Worm (Caenorhabditis elegans) whole organism, young adult: Measurements from ENCODE around the gene F56A11.4.

Experiments used
- C17E4.6 ChIP-seq: fragments of 200-800 bp; sonication (Bioruptor generic); IDR thresholded peaks from 2 replicates; pipeline ENCODE4 v1.3.6; 2022; ENCODE audit warnings: missing genetic modification reagents, missing genetic modification characterization, missing compliant biosample characterization
- F49E8.2 ChIP-seq: sonication (generic microtip); optimal IDR thresholded peaks from 3 replicates; lab custom pipeline; 2017; ENCODE audit warnings: missing genetic modification characterization, mild to moderate bottlenecking, missing compliant biosample characterization, antibody characterized with exemption, moderate library complexity; ENCODE audit not compliant: insufficient read depth
- Y53G8AR.9 ChIP-seq: fragments of 200-800 bp; sonication (Bioruptor generic); conservative IDR thresholded peaks from 2 replicates; pipeline ENCODE4 v1.3.6; 2022; ENCODE audit warnings: missing genetic modification reagents, missing genetic modification characterization, missing compliant biosample characterization
- Y95B8A.8 ChIP-seq: fragments of 200-800 bp; sonication (Bioruptor generic); IDR thresholded peaks from 2 replicates; pipeline ENCODE4 v1.3.6; 2022; ENCODE audit warnings: missing genetic modification reagents, missing genetic modification characterization, missing compliant biosample characterization
- ZK185.1 ChIP-seq: sonication (generic microtip); optimal IDR thresholded peaks from 2 replicates; lab custom pipeline; 2016; ENCODE audit warnings: mild to moderate bottlenecking, missing genetic modification characterization, missing compliant biosample characterization; ENCODE audit not compliant: poor library complexity, severe bottlenecking
- akir-1 ChIP-seq: fragments of 200-800 bp; sonication (Bioruptor generic); optimal IDR thresholded peaks from 2 replicates; lab custom pipeline; 2018; ENCODE audit warnings: mild to moderate bottlenecking, missing genetic modification characterization, moderate library complexity, missing compliant biosample characterization
- aptf-2 ChIP-seq: fragments of 200-800 bp; sonication (Bioruptor generic); conservative IDR thresholded peaks from 2 replicates; pipeline ENCODE4 v1.3.6; 2022; ENCODE audit warnings: missing genetic modification reagents, missing genetic modification characterization, missing compliant biosample characterization
- attf-3 ChIP-seq: fragments of 200-800 bp; sonication (Bioruptor generic); conservative IDR thresholded peaks from 2 replicates; pipeline ENCODE4 v1.3.6; 2022; ENCODE audit warnings: missing genetic modification reagents, missing genetic modification characterization, missing compliant biosample characterization
- attf-5 ChIP-seq: fragments of 200-800 bp; sonication (Bioruptor generic); optimal IDR thresholded peaks from 2 replicates; lab custom pipeline; 2018; ENCODE audit warnings: mild to moderate bottlenecking, missing genetic modification characterization, missing compliant biosample characterization
- attf-6 ChIP-seq: fragments of 200-800 bp; sonication (Bioruptor generic); IDR thresholded peaks from 2 replicates; pipeline ENCODE4 v1.3.6; 2022; ENCODE audit warnings: missing genetic modification reagents, missing genetic modification characterization, missing compliant biosample characterization
- bed-2 ChIP-seq: fragments of 200-800 bp; sonication (Bioruptor generic); IDR thresholded peaks from 2 replicates; pipeline ENCODE4 v1.3.6; 2022; ENCODE audit warnings: missing genetic modification reagents, missing genetic modification characterization, missing compliant biosample characterization
- cebp-1 ChIP-seq, 2 experiments: fragments of 200-800 bp in 1 of 2; sonication (Bioruptor generic) in 1 of 2; sonication (generic microtip) in 1 of 2; IDR thresholded peaks in 1 of 2; optimal IDR thresholded peaks in 1 of 2; 2 replicates each; pipeline versions ENCODE4 v1.3.6 to Lab custom; 2017 to 2022; ENCODE audit warnings: missing compliant biosample characterization in 2 of 2, missing genetic modification characterization in 2 of 2, mild to moderate bottlenecking in 1 of 2, missing genetic modification reagents in 1 of 2, moderate library complexity in 1 of 2
- ceh-58 ChIP-seq: fragments of 200-800 bp; sonication (Bioruptor generic); IDR thresholded peaks from 2 replicates; pipeline ENCODE4 v1.3.6; 2022; ENCODE audit warnings: missing genetic modification characterization, missing compliant biosample characterization
- chd-7 ChIP-seq: sonication (generic microtip); optimal IDR thresholded peaks from 2 replicates; lab custom pipeline; 2016; ENCODE audit warnings: mild to moderate bottlenecking, missing genetic modification characterization, moderate library complexity, missing compliant biosample characterization
- die-1 ChIP-seq: sonication (generic microtip); optimal IDR thresholded peaks from 2 replicates; lab custom pipeline; 2016; ENCODE audit warnings: missing genotype, mild to moderate bottlenecking, missing genetic modification characterization, missing compliant biosample characterization
- dpl-1 ChIP-seq: fragments of 150-350 bp; optimal IDR thresholded peaks from 2 replicates; lab custom pipeline; 2014; ENCODE audit warnings: missing biosample characterization, missing genetic modification reagents, missing genetic modification characterization
- egl-18 ChIP-seq: fragments of 200-800 bp; sonication (Bioruptor generic); IDR thresholded peaks from 2 replicates; pipeline ENCODE4 v1.3.6; 2022; ENCODE audit warnings: missing genetic modification reagents, missing genetic modification characterization, missing compliant biosample characterization
- fkh-3 ChIP-seq: sonication (generic microtip); optimal IDR thresholded peaks from 2 replicates; lab custom pipeline; 2016; ENCODE audit warnings: mild to moderate bottlenecking, missing genetic modification characterization, missing compliant biosample characterization
- him-1 ChIP-seq: sonication (generic microtip); optimal IDR thresholded peaks from 2 replicates; lab custom pipeline; 2016; ENCODE audit warnings: missing genotype, missing genetic modification reagents, missing genetic modification characterization, missing compliant biosample characterization
- hlh-26 ChIP-seq: fragments of 200-800 bp; sonication (Bioruptor generic); conservative IDR thresholded peaks from 2 replicates; pipeline ENCODE4 v1.3.6; 2022; ENCODE audit warnings: missing genetic modification reagents, missing genetic modification characterization, missing compliant biosample characterization
- lin-35 ChIP-seq, 3 experiments: fragments of 150-350 bp in 2 of 3; sonication (generic microtip) in 1 of 3; optimal IDR thresholded peaks; 2 replicates each; lab custom pipeline; 2014 to 2018; ENCODE audit warnings: missing biosample characterization in 3 of 3, missing genetic modification characterization in 3 of 3, missing genetic modification reagents in 3 of 3
- lin-40 ChIP-seq: sonication (generic microtip); optimal IDR thresholded peaks from 2 replicates; lab custom pipeline; 2016; ENCODE audit warnings: missing genetic modification characterization, mild to moderate bottlenecking, missing compliant biosample characterization, missing genotype, missing genetic modification reagents
- lir-1 ChIP-seq: fragments of 200-800 bp; sonication (Bioruptor generic); conservative IDR thresholded peaks from 2 replicates; pipeline ENCODE4 v1.3.6; 2022; ENCODE audit warnings: missing genetic modification reagents, missing genetic modification characterization, missing compliant biosample characterization
- madf-10 ChIP-seq: sonication (generic microtip); optimal IDR thresholded peaks from 2 replicates; lab custom pipeline; 2016; ENCODE audit warnings: mild to moderate bottlenecking, missing genetic modification characterization, missing compliant biosample characterization
- mes-4 ChIP-seq: sonication (generic microtip); optimal IDR thresholded peaks from 2 replicates; lab custom pipeline; 2016; ENCODE audit warnings: missing genotype, missing genetic modification characterization, missing compliant biosample characterization
- pha-4 ChIP-seq: fragments of 150-350 bp; sonication (generic microtip); optimal IDR thresholded peaks from 2 replicates; lab custom pipeline; 2014; ENCODE audit warnings: missing biosample characterization, missing genetic modification reagents, missing genetic modification characterization
- rec-8 ChIP-seq, 2 experiments: sonication (generic microtip); optimal IDR thresholded peaks; 2 replicates each; lab custom pipeline; 2016; ENCODE audit warnings: mild to moderate bottlenecking in 2 of 2, missing genetic modification characterization in 2 of 2, missing genetic modification reagents in 2 of 2, missing genotype in 2 of 2, missing biosample characterization in 1 of 2, missing compliant biosample characterization in 1 of 2, moderate library complexity in 1 of 2
- rpc-1 ChIP-seq, 2 experiments: fragments of 150-350 bp in 1 of 2; sonication (generic microtip) in 1 of 2; optimal IDR thresholded peaks; 2 replicates each; lab custom pipeline; 2014 to 2018; ENCODE audit warnings: missing biosample characterization in 1 of 2, missing genetic modification characterization in 1 of 2, missing genetic modification reagents in 1 of 2, missing genotype in 1 of 2
- sea-2 ChIP-seq: fragments of 200-800 bp; sonication (Bioruptor generic); IDR thresholded peaks from 2 replicates; pipeline ENCODE4 v1.3.6; 2022; ENCODE audit warnings: missing genetic modification characterization, missing compliant biosample characterization
- snpc-1.3 ChIP-seq: sonication (generic microtip); optimal IDR thresholded peaks from 2 replicates; lab custom pipeline; 2017; ENCODE audit warnings: missing genetic modification characterization, mild to moderate bottlenecking, missing compliant biosample characterization, antibody characterized with exemption, moderate library complexity, missing genotype, missing genetic modification reagents; ENCODE audit not compliant: insufficient read depth
- unc-62 ChIP-seq: fragments of 150-350 bp; optimal IDR thresholded peaks from 2 replicates; lab custom pipeline; 2014; ENCODE audit warnings: missing biosample characterization, missing genetic modification reagents, missing genetic modification characterization
- xnd-1 ChIP-seq: sonication (generic microtip); optimal IDR thresholded peaks from 2 replicates; lab custom pipeline; 2016; ENCODE audit warnings: missing genotype, missing genetic modification reagents, missing genetic modification characterization, missing compliant biosample characterization
- ztf-26 ChIP-seq: sonication (generic microtip); optimal IDR thresholded peaks from 2 replicates; lab custom pipeline; 2017; ENCODE audit warnings: missing genetic modification characterization, missing compliant biosample characterization

Gene F56A11.4

ce11 chrIV:587729-588128, 39.6 kb downstream of the F56A11.4 start, which contains the start of gene C18H7.12:
Gene C18H7.12, minus strand, starts transcription at chrIV:587829.
- TF ChIP-seq rec-8 (tag; optimal IDR thresholded peaks at IDR 0.05; lab: Kevin White, UChicago) (no peak), Y95B8A.8 (no peak), him-1 (no peak), egl-18 (GFP tag; lab: Robert Waterston, UW) (no peak), chd-7 (tag; lab: Kevin White, UChicago) (no peak), unc-62 (GFP tag; lab: Kevin White, UChicago) (no peak), madf-10 (tag; lab: Kevin White, UChicago) (no peak)

DNA sequence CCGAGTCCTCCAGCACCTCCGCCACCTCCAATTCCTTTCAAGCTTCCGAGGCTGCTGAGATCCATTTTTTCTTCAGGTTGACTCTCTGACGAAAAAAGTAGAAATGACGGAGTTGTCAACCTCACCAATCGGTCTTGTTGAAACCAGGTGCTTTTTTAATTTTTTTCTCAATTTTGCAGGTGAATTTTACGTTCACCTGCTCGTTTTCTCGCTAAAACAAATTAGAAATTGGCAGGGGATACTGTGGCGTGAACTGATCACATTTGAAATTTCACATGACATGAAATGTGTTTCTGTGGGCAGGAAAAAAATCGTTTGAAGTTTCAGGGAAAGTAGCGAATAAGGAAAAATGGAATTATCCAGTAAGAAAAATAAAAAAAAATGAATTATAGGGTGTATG, 44.3 kb downstream of the F56A11.4 start, which contains the start of gene C18H7.6:
Gene C18H7.6 (minus strand): TSS at position 104 of the 400 bp plus-strand sequence.
- TF ChIP-seq lin-40 (no peak), mes-4 (no peak), ztf-26 (tag; lab: Kevin White, UChicago) (no peak), akir-1 (no peak), lir-1 (GFP tag; lab: Robert Waterston, UW) (no peak), sea-2 (GFP tag; lab: Robert Waterston, UW) (no peak), aptf-2 (GFP tag; lab: Robert Waterston, UW) (no peak), madf-10 (tag; lab: Kevin White, UChicago) (no peak), cebp-1 (GFP tag; IDR thresholded peaks at IDR 0.05; lab: Robert Waterston, UW) (no peak), cebp-1 (tag; optimal IDR thresholded peaks at IDR 0.05; lab: Kevin White, UChicago) (no peak), pha-4 (tag; lab: Kevin White, UChicago) (no peak), attf-6 (GFP tag; lab: Robert Waterston, UW) (no peak)

ce11 chrIV:593029-593428, 44.9 kb downstream of the F56A11.4 start, which contains the start of gene C18H7.4:
Gene C18H7.4, plus strand, starts transcription at chrIV:593329.
- TF ChIP-seq ZK185.1, result no peak
- no peak for TF ChIP-seq egl-18 (GFP tag; lab: Robert Waterston, UW)
- TF ChIP-seq hlh-26 (GFP tag; lab: Robert Waterston, UW), result no peak
- TF ChIP-seq xnd-1 (tag; lab: Kevin White, UChicago), result no peak
- TF ChIP-seq lir-1 (GFP tag; lab: Robert Waterston, UW), result no peak
- TF ChIP-seq rpc-1 (optimal IDR thresholded peaks at IDR 0.05; lab: Kevin White, UChicago), result no peak
- no peak for TF ChIP-seq rpc-1 (tag; optimal IDR thresholded peaks at IDR 0.05; lab: Kevin White, UChicago)
- no peak for TF ChIP-seq attf-5 (GFP tag; lab: Kevin White, UChicago)
- TF ChIP-seq attf-3 (GFP tag; lab: Robert Waterston, UW), result no peak
- TF ChIP-seq Y53G8AR.9 (GFP tag; lab: Robert Waterston, UW), result no peak
- no peak for TF ChIP-seq F49E8.2 (tag; lab: Kevin White, UChicago)
- no peak for TF ChIP-seq die-1 (tag; lab: Kevin White, UChicago)
- no peak for TF ChIP-seq bed-2 (GFP tag; lab: Robert Waterston, UW)
- no peak for TF ChIP-seq snpc-1.3 (tag; lab: Kevin White, UChicago)
- TF ChIP-seq fkh-3 (tag; lab: Kevin White, UChicago), result no peak
- no peak for TF ChIP-seq dpl-1 (GFP tag; lab: Kevin White, UChicago)
- no peak for TF ChIP-seq lin-35 (GFP tag; optimal IDR thresholded peaks at IDR 0.05; lab: Kevin White, UChicago)
- no peak for TF ChIP-seq C17E4.6 (GFP tag; lab: Robert Waterston, UW)
- TF ChIP-seq akir-1, result no peak
- TF ChIP-seq ceh-58 (GFP tag; lab: Robert Waterston, UW), result no peak
